Worm (Caenorhabditis elegans) whole organism, L1 larva: Measurements from ENCODE around the gene rps-23.

Source experiments
- C16A3.4 ChIP-seq: fragments of 150-350 bp; optimal IDR thresholded peaks from 2 replicates; lab custom pipeline; 2014; ENCODE audit warnings: missing biosample characterization, missing genetic modification characterization
- F16B12.6 ChIP-seq: fragments of 150-350 bp; optimal IDR thresholded peaks from 2 replicates; lab custom pipeline; 2014; ENCODE audit warnings: missing biosample characterization, missing genetic modification characterization
- ama-1 ChIP-seq: fragments of 150-350 bp; optimal IDR thresholded peaks from 2 replicates; lab custom pipeline; 2014
- blmp-1 ChIP-seq: fragments of 150-350 bp; optimal IDR thresholded peaks from 2 replicates; lab custom pipeline; 2014; ENCODE audit warnings: missing biosample characterization, missing genetic modification characterization
- ceh-63 ChIP-seq: fragments of 200-800 bp; sonication (Bioruptor generic); optimal IDR thresholded peaks from 2 replicates; lab custom pipeline; 2018; ENCODE audit warnings: mild to moderate bottlenecking, missing genetic modification characterization, missing compliant biosample characterization
- ceh-8 ChIP-seq: fragments of 200-800 bp; sonication (Bioruptor generic); optimal IDR thresholded peaks from 2 replicates; lab custom pipeline; 2018; ENCODE audit warnings: mild to moderate bottlenecking, missing genetic modification characterization, moderate library complexity, missing compliant biosample characterization
- ceh-82 ChIP-seq, 3 experiments: fragments of 150-350 bp in 1 of 3; sonication (generic microtip) in 2 of 3; optimal IDR thresholded peaks; 2 replicates each; lab custom pipeline; 2014 to 2017; ENCODE audit warnings: missing biosample characterization in 3 of 3, missing genetic modification characterization in 3 of 3
- ceh-88 ChIP-seq: fragments of 200-800 bp; sonication (Bioruptor generic); IDR thresholded peaks from 2 replicates; pipeline ENCODE4 v1.3.6; 2022; ENCODE audit warnings: missing genetic modification characterization, missing compliant biosample characterization
- ceh-90 ChIP-seq: sonication (generic microtip); optimal IDR thresholded peaks from 2 replicates; lab custom pipeline; 2016; ENCODE audit warnings: missing genetic modification characterization, missing compliant biosample characterization
- dpl-1 ChIP-seq, 3 experiments: fragments of 150-350 bp in 2 of 3; sonication (generic microtip) in 1 of 3; optimal IDR thresholded peaks; 2 replicates each; lab custom pipeline; 2014 to 2017; ENCODE audit warnings: missing biosample characterization in 3 of 3, missing genetic modification characterization in 3 of 3, missing genetic modification reagents in 3 of 3
- dsc-1 ChIP-seq: sonication (generic microtip); optimal IDR thresholded peaks from 2 replicates; lab custom pipeline; 2016; ENCODE audit warnings: mild to moderate bottlenecking, missing genetic modification characterization, missing compliant biosample characterization
- efl-1 ChIP-seq, 4 experiments: fragments of 150-350 bp; optimal IDR thresholded peaks in 3 of 4; peaks in 1 of 4; 1 replicate in 1 of 4; 2 replicates in 3 of 4; lab custom pipeline; 2014; ENCODE audit warnings: missing biosample characterization in 2 of 4, missing genetic modification characterization in 2 of 4, missing genetic modification reagents in 2 of 4
- efl-3 ChIP-seq: fragments of 200-800 bp; sonication (Bioruptor generic); optimal IDR thresholded peaks from 2 replicates; lab custom pipeline; 2018; ENCODE audit warnings: mild to moderate bottlenecking, missing genetic modification characterization, missing compliant biosample characterization
- elt-2 ChIP-seq: sonication (generic microtip); optimal IDR thresholded peaks from 2 replicates; lab custom pipeline; 2016; ENCODE audit warnings: missing genetic modification characterization, mild to moderate bottlenecking, inconsistent platforms, missing compliant biosample characterization, missing genetic modification reagents
- elt-3 ChIP-seq, 6 experiments: fragments of 150-350 bp in 1 of 6; sonication (generic microtip); optimal IDR thresholded peaks; 2 replicates each; lab custom pipeline; 2017 to 2018; ENCODE audit warnings: missing biosample characterization in 6 of 6, missing genetic modification characterization in 6 of 6, inconsistent platforms in 1 of 6
- fkh-10 ChIP-seq: sonication (generic microtip); optimal IDR thresholded peaks from 2 replicates; lab custom pipeline; 2017; ENCODE audit warnings: missing biosample characterization, missing genetic modification reagents, missing genetic modification characterization
- fkh-4 ChIP-seq: sonication (generic microtip); optimal IDR thresholded peaks from 2 replicates; lab custom pipeline; 2016; ENCODE audit warnings: missing compliant biosample characterization, missing genetic modification characterization, borderline replicate concordance
- fkh-8 ChIP-seq: sonication (generic microtip); optimal IDR thresholded peaks from 2 replicates; lab custom pipeline; 2016; ENCODE audit warnings: mild to moderate bottlenecking, missing genetic modification characterization, missing compliant biosample characterization
- grh-1 ChIP-seq: fragments of 200-800 bp; sonication (Bioruptor generic); IDR thresholded peaks from 2 replicates; pipeline ENCODE4 v1.3.6; 2022; ENCODE audit warnings: missing genetic modification reagents, missing genetic modification characterization, missing compliant biosample characterization
- hlh-17 ChIP-seq: fragments of 200-800 bp; sonication (Bioruptor generic); optimal IDR thresholded peaks from 2 replicates; lab custom pipeline; 2018; ENCODE audit warnings: missing genetic modification characterization, mild to moderate bottlenecking, missing compliant biosample characterization, moderate library complexity, borderline replicate concordance
- hpl-2 ChIP-seq: fragments of 150-350 bp; optimal IDR thresholded peaks from 2 replicates; lab custom pipeline; 2014; ENCODE audit warnings: missing biosample characterization, missing genetic modification reagents, missing genetic modification characterization
- irx-1 ChIP-seq: sonication (generic microtip); optimal IDR thresholded peaks from 2 replicates; lab custom pipeline; 2016; ENCODE audit warnings: missing genetic modification characterization, missing compliant biosample characterization
- isw-1 ChIP-seq: fragments of 200-800 bp; sonication (Bioruptor generic); IDR thresholded peaks from 2 replicates; pipeline ENCODE4 v1.3.6; 2022; ENCODE audit warnings: missing genetic modification characterization, missing compliant biosample characterization
- lin-13 ChIP-seq: fragments of 150-350 bp; optimal IDR thresholded peaks from 2 replicates; lab custom pipeline; 2014; ENCODE audit warnings: missing biosample characterization, missing genetic modification reagents, missing genetic modification characterization
- lin-14 ChIP-seq: fragments of 200-800 bp; sonication (Bioruptor generic); optimal IDR thresholded peaks from 2 replicates; lab custom pipeline; 2018; ENCODE audit warnings: mild to moderate bottlenecking, missing genetic modification characterization, moderate library complexity, missing compliant biosample characterization
- lin-15B ChIP-seq: fragments of 150-350 bp; sonication (generic microtip); optimal IDR thresholded peaks from 3 replicates; lab custom pipeline; 2014; ENCODE audit warnings: missing biosample characterization, missing genetic modification characterization
- lin-35 ChIP-seq, 2 experiments: fragments of 150-350 bp; optimal IDR thresholded peaks; 2 replicates each; lab custom pipeline; 2014; ENCODE audit warnings: missing biosample characterization in 2 of 2, missing genetic modification characterization in 2 of 2, missing genetic modification reagents in 2 of 2
- mab-9 ChIP-seq: fragments of 200-800 bp; sonication (Bioruptor generic); IDR thresholded peaks from 2 replicates; pipeline ENCODE4 v1.3.6; 2022; ENCODE audit warnings: missing genetic modification reagents, missing genetic modification characterization, missing compliant biosample characterization
- mdl-1 ChIP-seq, 2 experiments: fragments of 150-350 bp; optimal IDR thresholded peaks; 2 replicates each; lab custom pipeline; 2014 to 2017; ENCODE audit warnings: missing biosample characterization in 2 of 2, missing genetic modification characterization in 2 of 2, inconsistent platforms in 1 of 2
- mep-1 ChIP-seq: fragments of 150-350 bp; optimal IDR thresholded peaks from 2 replicates; lab custom pipeline; 2014; ENCODE audit warnings: missing biosample characterization, missing genetic modification characterization
- nhr-12 ChIP-seq: sonication (generic microtip); optimal IDR thresholded peaks from 2 replicates; lab custom pipeline; 2017; ENCODE audit warnings: missing biosample characterization, missing genetic modification characterization
- nhr-28 ChIP-seq: fragments of 150-350 bp; optimal IDR thresholded peaks from 2 replicates; lab custom pipeline; 2014; ENCODE audit warnings: missing biosample characterization, missing genetic modification characterization
- nhr-76 ChIP-seq: sonication (generic microtip); optimal IDR thresholded peaks from 2 replicates; lab custom pipeline; 2017; ENCODE audit warnings: missing biosample characterization, missing genetic modification characterization
- nhr-77 ChIP-seq: fragments of 150-350 bp; optimal IDR thresholded peaks from 2 replicates; lab custom pipeline; 2014; ENCODE audit warnings: missing biosample characterization, missing genetic modification characterization
- nhr-84 ChIP-seq: sonication (generic microtip); optimal IDR thresholded peaks from 2 replicates; lab custom pipeline; 2017; ENCODE audit warnings: missing biosample characterization, missing genetic modification characterization
- nhr-85 ChIP-seq: sonication (generic microtip); peaks from one replicate; lab custom pipeline; 2016; ENCODE audit warnings: missing genetic modification characterization, inconsistent platforms, missing compliant biosample characterization
- pag-3 ChIP-seq: sonication (generic microtip); optimal IDR thresholded peaks from 2 replicates; lab custom pipeline; 2017; ENCODE audit warnings: missing genetic modification characterization, mild to moderate bottlenecking, missing compliant biosample characterization, antibody characterized with exemption, borderline replicate concordance; ENCODE audit not compliant: insufficient read depth
- pqm-1 ChIP-seq: sonication (generic microtip); optimal IDR thresholded peaks from 3 replicates; lab custom pipeline; 2017; ENCODE audit warnings: missing biosample characterization, missing genetic modification characterization
- skn-1 ChIP-seq: fragments of 150-350 bp; optimal IDR thresholded peaks from 2 replicates; lab custom pipeline; 2014; ENCODE audit warnings: missing biosample characterization, missing genetic modification characterization
- snu-23 ChIP-seq: sonication (generic microtip); optimal IDR thresholded peaks from 2 replicates; lab custom pipeline; 2016; ENCODE audit warnings: missing genetic modification characterization, missing compliant biosample characterization
- sox-4 ChIP-seq: sonication (generic microtip); optimal IDR thresholded peaks from 2 replicates; lab custom pipeline; 2016; ENCODE audit warnings: missing genetic modification characterization, missing compliant biosample characterization
- tlp-1 ChIP-seq: fragments of 150-350 bp; optimal IDR thresholded peaks from 2 replicates; lab custom pipeline; 2014; ENCODE audit warnings: missing biosample characterization, missing genetic modification characterization
- unc-130 ChIP-seq: fragments of 150-350 bp; optimal IDR thresholded peaks from 2 replicates; lab custom pipeline; 2017; ENCODE audit warnings: missing biosample characterization, missing genetic modification characterization, inconsistent platforms
- unc-30 ChIP-seq: sonication (generic microtip); optimal IDR thresholded peaks from 2 replicates; lab custom pipeline; 2017; ENCODE audit warnings: missing biosample characterization, missing genetic modification characterization
- unc-62 ChIP-seq: fragments of 150-350 bp; optimal IDR thresholded peaks from 2 replicates; lab custom pipeline; 2014; ENCODE audit warnings: missing biosample characterization, missing genetic modification reagents, missing genetic modification characterization
- unc-98 ChIP-seq: fragments of 200-800 bp; sonication (Bioruptor generic); IDR thresholded peaks from 2 replicates; pipeline ENCODE4 v1.3.6; 2022; ENCODE audit warnings: missing genetic modification characterization, missing compliant biosample characterization
- zip-4 ChIP-seq: fragments of 200-800 bp; sonication (Bioruptor generic); optimal IDR thresholded peaks from 2 replicates; lab custom pipeline; 2018; ENCODE audit warnings: mild to moderate bottlenecking, missing genetic modification characterization, moderate library complexity, missing compliant biosample characterization
- ztf-11 ChIP-seq, 2 experiments: sonication (generic microtip); optimal IDR thresholded peaks; 2 replicates each; lab custom pipeline; 2016 to 2017; ENCODE audit warnings: missing genetic modification characterization in 2 of 2, missing biosample characterization in 1 of 2, missing compliant biosample characterization in 1 of 2

rps-23 gene

ce11 chrIV:12417536-12418195 is 26.8 kb upstream of the rps-23 start, which contains the start of gene F08G5.3 (continued):
- TF ChIP-seq pag-3 (tag; lab: Kevin White, UChicago) (no peak), elt-2 (tag; lab: Kevin White, UChicago) (peak; percentile 30), blmp-1 (no peak), ama-1 (lab: Kevin White, UChicago) (no peak), irx-1 (tag; lab: Kevin White, UChicago) (no peak), efl-1 (optimal IDR thresholded peaks at IDR 0.05; lab: Kevin White, UChicago) (peak in 1 of 2 experiments; percentile 43), efl-1 (GFP tag; optimal IDR thresholded peaks at IDR 0.05 in 1 of 2; lab: Kevin White, UChicago) (peak; percentile 17 to 92), elt-3 (tag; optimal IDR thresholded peaks at IDR 0.05; lab: Kevin White, UChicago) (peak in 1 of 6 experiments; percentile 43), skn-1 (tag; lab: Kevin White, UChicago) (no peak), snu-23 (GFP tag; lab: Kevin White, UChicago) (peak; percentile 62), dpl-1 (GFP tag; optimal IDR thresholded peaks at IDR 0.05; lab: Kevin White, UChicago) (peak in 2 of 3 experiments; percentile 16 to 27), ceh-63 (GFP tag; lab: Kevin White, UChicago) (no peak), hlh-17 (GFP tag; lab: Kevin White, UChicago) (no peak), unc-62 (no peak), ceh-82 (tag; optimal IDR thresholded peaks at IDR 0.05; lab: Kevin White, UChicago) (peak in 1 of 3 experiments; percentile 8), nhr-84 (tag; lab: Kevin White, UChicago) (no peak), mab-9 (GFP tag; lab: Robert Waterston, UW) (no peak), grh-1 (no peak), lin-13 (GFP tag; lab: Kevin White, UChicago) (no peak), lin-35 (GFP tag; optimal IDR thresholded peaks at IDR 0.05; lab: Kevin White, UChicago) (peak; percentile 25 to 69), tlp-1 (tag; lab: Kevin White, UChicago) (no peak), ceh-88 (GFP tag; lab: Robert Waterston, UW) (no peak), unc-30 (tag; lab: Kevin White, UChicago) (no peak), sox-4 (no peak), efl-3 (no peak), C16A3.4 (tag; lab: Kevin White, UChicago) (peak; percentile 41), ceh-8 (GFP tag; lab: Kevin White, UChicago) (no peak), lin-14 (GFP tag; lab: Kevin White, UChicago) (peak; percentile 62), nhr-12 (tag; lab: Kevin White, UChicago) (no peak), mdl-1 (tag; optimal IDR thresholded peaks at IDR 0.05; lab: Kevin White, UChicago) (peak in 1 of 2 experiments; percentile 40), nhr-28 (tag; lab: Kevin White, UChicago) (no peak), fkh-10 (GFP tag; lab: Kevin White, UChicago) (no peak), pqm-1 (tag; lab: Kevin White, UChicago) (no peak), ceh-90 (tag; lab: Kevin White, UChicago) (no peak), lin-15B (tag; lab: Kevin White, UChicago) (no peak), fkh-4 (tag; lab: Kevin White, UChicago) (no peak), hpl-2 (no peak), F16B12.6 (tag; lab: Kevin White, UChicago) (no peak), ztf-11 (tag; optimal IDR thresholded peaks at IDR 0.05; lab: Kevin White, UChicago) (no peak), nhr-85 (tag; lab: Kevin White, UChicago) (peak; percentile 72), nhr-76 (no peak), unc-98 (0 out of 2 replicates have a peak, but pooled peaks have one; percentile 7), zip-4 (peak; percentile 18), nhr-77 (tag; lab: Kevin White, UChicago) (peak; percentile 28), isw-1 (GFP tag; lab: Robert Waterston, UW) (no peak), dsc-1 (tag; lab: Kevin White, UChicago) (peak; percentile 56), mep-1 (tag; lab: Kevin White, UChicago) (peak; percentile 21), fkh-8 (tag; lab: Kevin White, UChicago) (no peak), unc-130 (tag; lab: Kevin White, UChicago) (no peak)
